Worm (Caenorhabditis elegans): ENCODE data around the gene ceh-1.

ceh-1 gene

ce11 chrX:4685579-4685978, 31.6 kb upstream of the ceh-1 start:
- TF ChIP-seq ceh-45 (GFP tag; IDR thresholded peaks at IDR 0.05) (no peak), K02D7.2 (tag; optimal IDR thresholded peaks at IDR 0.05) (no peak), fkh-6 (tag; optimal IDR thresholded peaks at IDR 0.05) (no peak), ceh-2 (tag; optimal IDR thresholded peaks at IDR 0.05) (no peak), ceh-9 (tag; optimal IDR thresholded peaks at IDR 0.05) (no peak), sdc-2 (tag; optimal IDR thresholded peaks at IDR 0.05) (no peak), unc-42 (tag; optimal IDR thresholded peaks at IDR 0.05) (no peak), mec-3 (tag; optimal IDR thresholded peaks at IDR 0.05; ENCODE audit: borderline replicate concordance) (no peak), C08G9.2 (tag; optimal IDR thresholded peaks at IDR 0.05) (no peak), odd-2 (tag; optimal IDR thresholded peaks at IDR 0.05) (no peak), zip-5 (tag; optimal IDR thresholded peaks at IDR 0.05) (no peak), ztf-16 (tag; optimal IDR thresholded peaks at IDR 0.05) (no peak), fkh-10 (GFP tag; optimal IDR thresholded peaks at IDR 0.05) (no peak), ceh-48 (tag; optimal IDR thresholded peaks at IDR 0.05) (no peak), T23F11.4 (GFP tag; optimal IDR thresholded peaks at IDR 0.05) (no peak), pros-1 (tag; optimal IDR thresholded peaks at IDR 0.05) (no peak), pag-3 (tag; optimal IDR thresholded peaks at IDR 0.05; ENCODE audit: borderline replicate concordance) (no peak)

DNA sequence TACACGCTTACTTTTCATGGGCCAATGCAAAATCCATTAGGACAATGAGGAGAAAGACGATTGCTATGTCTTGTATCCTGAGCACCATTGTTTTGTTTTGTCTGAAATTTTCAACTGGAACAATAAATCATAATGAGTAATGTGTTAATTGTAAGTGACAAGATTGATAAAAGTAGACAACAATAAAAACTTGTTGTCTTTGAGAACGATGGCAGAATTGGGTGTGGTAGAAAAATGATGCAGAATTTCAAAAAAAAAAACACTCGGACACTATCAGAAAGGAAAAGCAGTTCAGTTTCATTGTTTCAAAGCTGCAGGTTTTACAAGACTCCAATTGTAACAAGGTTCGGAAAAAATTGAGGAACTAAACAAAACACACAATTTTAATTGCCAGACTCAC, 28.7 kb upstream of the ceh-1 start, which contains the start of gene K02G10.15:
Gene K02G10.15 (minus strand): TSS at position 101 of the 400 bp plus-strand sequence.
- no peak for TF ChIP-seq pqm-1 (tag; optimal IDR thresholded peaks at IDR 0.05)
- no peak for TF ChIP-seq rnt-1 (tag; optimal IDR thresholded peaks at IDR 0.05)
- no peak for TF ChIP-seq nhr-11 (tag; optimal IDR thresholded peaks at IDR 0.05)
- TF ChIP-seq unc-3 (GFP tag; conservative IDR thresholded peaks at IDR 0.05) = no peak
- TF ChIP-seq unc-3 (tag; optimal IDR thresholded peaks at IDR 0.05) = no peak
- no peak for TF ChIP-seq dve-1 (tag; optimal IDR thresholded peaks at IDR 0.05)
- no peak for TF ChIP-seq dmd-4 (tag; optimal IDR thresholded peaks at IDR 0.05; ENCODE audit: borderline replicate concordance)
- TF ChIP-seq fkh-10 (GFP tag; optimal IDR thresholded peaks at IDR 0.05) = no peak
- no peak for TF ChIP-seq sox-4 (tag; optimal IDR thresholded peaks at IDR 0.05)
- TF ChIP-seq pag-3 (tag; optimal IDR thresholded peaks at IDR 0.05; ENCODE audit: borderline replicate concordance) = no peak
- no peak for TF ChIP-seq ceh-9 (tag; optimal IDR thresholded peaks at IDR 0.05)
- TF ChIP-seq ceh-34 (tag; optimal IDR thresholded peaks at IDR 0.05) = no peak

- TF ChIP-seq ceh-6 (GFP tag; optimal IDR thresholded peaks at IDR 0.05) = no peak
- TF ChIP-seq pat-9 (tag; optimal IDR thresholded peaks at IDR 0.05) = no peak
- no peak for TF ChIP-seq unc-42 (tag; optimal IDR thresholded peaks at IDR 0.05)
- TF ChIP-seq syd-9 (tag; optimal IDR thresholded peaks at IDR 0.05) = no peak
- TF ChIP-seq pros-1 (tag; optimal IDR thresholded peaks at IDR 0.05) = no peak
- no peak for TF ChIP-seq lim-6 (tag; optimal IDR thresholded peaks at IDR 0.05)
- TF ChIP-seq hlh-6 (tag; optimal IDR thresholded peaks at IDR 0.05) = no peak
- TF ChIP-seq hlh-30 (tag; optimal IDR thresholded peaks at IDR 0.05; ENCODE audit: insufficient read depth) = no peak
- no peak for TF ChIP-seq sdc-2 (tag; optimal IDR thresholded peaks at IDR 0.05)
- no peak for TF ChIP-seq fax-1 (tag; optimal IDR thresholded peaks at IDR 0.05)
- TF ChIP-seq ceh-30 (tag; optimal IDR thresholded peaks at IDR 0.05) = no peak
- no peak for TF ChIP-seq hlh-13 (GFP tag; optimal IDR thresholded peaks at IDR 0.05)
- no peak for TF ChIP-seq dmd-4 (tag; optimal IDR thresholded peaks at IDR 0.05; ENCODE audit: borderline replicate concordance)
- no peak for TF ChIP-seq fkh-10 (GFP tag; optimal IDR thresholded peaks at IDR 0.05)
- no peak for TF ChIP-seq unc-3 (GFP tag; conservative IDR thresholded peaks at IDR 0.05)
- TF ChIP-seq unc-3 (tag; optimal IDR thresholded peaks at IDR 0.05) = no peak
- TF ChIP-seq madf-2 (tag; optimal IDR thresholded peaks at IDR 0.05) = no peak
Observed at ce11 chrX:4678029-4678428, 24.1 kb upstream of the ceh-1 start, which contains the start of gene flp-11. Gene flp-11 (minus strand): TSS chrX:4678129.

- TF ChIP-seq C38D4.7 (GFP tag; optimal IDR thresholded peaks at IDR 0.05) (no peak), pha-2 (tag; optimal IDR thresholded peaks at IDR 0.05) (no peak), sdc-2 (tag; optimal IDR thresholded peaks at IDR 0.05) (no peak), K02D7.2 (tag; optimal IDR thresholded peaks at IDR 0.05) (no peak), ttx-3 (tag; optimal IDR thresholded peaks at IDR 0.05) (no peak), unc-55 (GFP tag; optimal IDR thresholded peaks at IDR 0.05) (no peak), tbx-7 (tag; optimal IDR thresholded peaks at IDR 0.05) (no peak), tbx-2 (tag; optimal IDR thresholded peaks at IDR 0.05) (no peak), F13H6.1 (tag; optimal IDR thresholded peaks at IDR 0.05) (no peak), pros-1 (tag; optimal IDR thresholded peaks at IDR 0.05) (no peak), ceh-2 (tag; optimal IDR thresholded peaks at IDR 0.05) (no peak), che-1 (tag; optimal IDR thresholded peaks at IDR 0.05) (no peak), hlh-13 (GFP tag; optimal IDR thresholded peaks at IDR 0.05) (no peak), ceh-19 (GFP tag; optimal IDR thresholded peaks at IDR 0.05) (no peak), ceh-18 (tag; optimal IDR thresholded peaks at IDR 0.05) (no peak), ceh-45 (GFP tag; IDR thresholded peaks at IDR 0.05) (no peak), eyg-1 (tag; optimal IDR thresholded peaks at IDR 0.05) (no peak), pqm-1 (tag; optimal IDR thresholded peaks at IDR 0.05) (no peak), fkh-10 (GFP tag; optimal IDR thresholded peaks at IDR 0.05) (no peak), syd-9 (tag; optimal IDR thresholded peaks at IDR 0.05) (no peak)
Observed at ce11 chrX:4676702-4677101, 22.7 kb upstream of the ceh-1 start.

Data from whole organism, late embryonic.